Worm (Caenorhabditis elegans) whole organism, L2 larva: ENCODE measurements around the gene C08F11.7.
"Not testable (repeated sequence)": the region's sequence is repeated elsewhere in the genome, so short reads cannot be mapped to it uniquely, and the experiment has no call there.

Source experiments
- ama-1 ChIP-seq: fragments of 150-350 bp; optimal IDR thresholded peaks from 2 replicates; lab custom pipeline; 2018; ENCODE audit warnings: inconsistent platforms
- blmp-1 ChIP-seq: sonication (generic microtip); optimal IDR thresholded peaks from 2 replicates; lab custom pipeline; 2017; ENCODE audit warnings: missing genetic modification characterization, mild to moderate bottlenecking, missing compliant biosample characterization, antibody characterized with exemption, moderate library complexity; ENCODE audit not compliant: insufficient read depth
- elt-1 ChIP-seq: fragments of 150-350 bp; optimal IDR thresholded peaks from 2 replicates; lab custom pipeline; 2014; ENCODE audit warnings: missing biosample characterization, missing genetic modification characterization
- lin-11 ChIP-seq: fragments of 150-350 bp; sonication (generic microtip); optimal IDR thresholded peaks from 2 replicates; lab custom pipeline; 2014; ENCODE audit warnings: missing biosample characterization, missing genetic modification characterization, inconsistent platforms, mixed read lengths
- lsy-2 ChIP-seq, 2 experiments: fragments of 150-350 bp in 1 of 2; sonication (generic microtip) in 1 of 2; optimal IDR thresholded peaks; 2 replicates each; lab custom pipeline; 2014 to 2017; ENCODE audit warnings: missing biosample characterization in 2 of 2, missing genetic modification characterization in 2 of 2
- nhr-77 ChIP-seq: fragments of 150-350 bp; optimal IDR thresholded peaks from 2 replicates; lab custom pipeline; 2014; ENCODE audit warnings: missing biosample characterization, missing genetic modification characterization
- snpc-4 ChIP-seq: fragments of 150-350 bp; optimal IDR thresholded peaks from 2 replicates; lab custom pipeline; 2014; ENCODE audit warnings: missing biosample characterization, missing genetic modification characterization
- zag-1 ChIP-seq: fragments of 150-350 bp; optimal IDR thresholded peaks from 2 replicates; lab custom pipeline; 2014; ENCODE audit warnings: missing biosample characterization, missing genetic modification characterization
- ztf-11 ChIP-seq: sonication (generic microtip); optimal IDR thresholded peaks from 2 replicates; lab custom pipeline; 2017; ENCODE audit warnings: missing biosample characterization, missing genetic modification characterization

- not testable (repeated sequence) for TF ChIP-seq zag-1; lsy-2 (tag; optimal IDR thresholded peaks at IDR 0.05; lab: Kevin White, UChicago); nhr-77 (tag; lab: Kevin White, UChicago); blmp-1 (tag; lab: Kevin White, UChicago); lin-11 (tag; lab: Kevin White, UChicago); ama-1 (lab: Kevin White, UChicago); snpc-4 (tag; lab: Kevin White, UChicago); ztf-11; elt-1
Measured at ce11 chrIV:13597813-13598212, 39.3 kb upstream of the C08F11.7 start, which contains the start of gene Y45F10B.9.
